Fruit fly (Drosophila melanogaster) whole organism, embryonic: ENCODE results near the gene mld.
A peak's percentile ranks its signal among the peaks of the same experiment; 100 is the strongest.

Source experiments
- Ada2b ChIP-seq: fragments of 200-800 bp; sonication (Bioruptor generic); IDR thresholded peaks from 2 replicates; pipeline ENCODE4 v1.3.6; 2022; ENCODE audit warnings: missing biosample characterization, missing genetic modification characterization
- Adf1 ChIP-seq: fragments of 200-800 bp; sonication (Bioruptor generic); IDR thresholded peaks from 2 replicates; pipeline ENCODE4 v1.3.6; 2022; ENCODE audit warnings: missing biosample characterization, missing genetic modification characterization
- Aef1 ChIP-seq: fragments of 200-800 bp; sonication (Bioruptor generic); IDR thresholded peaks from 3 replicates; pipeline ENCODE4 v1.3.6; 2022; ENCODE audit warnings: missing biosample characterization, missing genetic modification characterization
- Bdp1 ChIP-seq: fragments of 200-800 bp; sonication (Bioruptor generic); optimal IDR thresholded peaks from 3 replicates; lab custom pipeline; 2016; ENCODE audit warnings: missing biosample characterization, missing genetic modification characterization
- CG13123 ChIP-seq: fragments of 200-800 bp; sonication (Bioruptor generic); optimal IDR thresholded peaks from 2 replicates; lab custom pipeline; 2016; ENCODE audit warnings: missing biosample characterization, missing genetic modification characterization
- CG13287 ChIP-seq: fragments of 200-800 bp; sonication (Bioruptor generic); IDR thresholded peaks from 2 replicates; pipeline ENCODE4 v1.3.6; 2022; ENCODE audit warnings: missing biosample characterization, missing genetic modification characterization; ENCODE audit not compliant: partially characterized antibody
- CG14050 ChIP-seq: fragments of 200-800 bp; sonication (Bioruptor generic); IDR thresholded peaks from 3 replicates; pipeline ENCODE4 v1.3.6; 2022; ENCODE audit warnings: missing biosample characterization, missing genetic modification characterization
- CG1647 ChIP-seq: fragments of 200-800 bp; sonication (Bioruptor generic); optimal IDR thresholded peaks from 3 replicates; lab custom pipeline; 2016; ENCODE audit warnings: missing biosample characterization, missing genetic modification characterization
- CG16815 ChIP-seq: fragments of 200-800 bp; sonication (Bioruptor generic); optimal IDR thresholded peaks from 3 replicates; lab custom pipeline; 2017; ENCODE audit warnings: missing biosample characterization, mild to moderate bottlenecking, missing genetic modification characterization
- CG17912 ChIP-seq: fragments of 200-800 bp; sonication (Bioruptor generic); optimal IDR thresholded peaks from 2 replicates; lab custom pipeline; 2018; ENCODE audit warnings: missing biosample characterization, mild to moderate bottlenecking, missing genetic modification characterization
- CG1832 ChIP-seq: fragments of 200-800 bp; sonication (Bioruptor generic); optimal IDR thresholded peaks from 2 replicates; lab custom pipeline; 2017; ENCODE audit warnings: missing biosample characterization, mild to moderate bottlenecking, missing genetic modification characterization, inconsistent platforms
- CG18599 ChIP-seq: fragments of 200-800 bp; sonication (Bioruptor generic); optimal IDR thresholded peaks from 3 replicates; lab custom pipeline; 2017; ENCODE audit warnings: missing biosample characterization, missing genetic modification characterization, mild to moderate bottlenecking, moderate library complexity, missing genetic modification reagents
- CG31441 ChIP-seq: fragments of 200-800 bp; sonication (Bioruptor generic); IDR thresholded peaks from 2 replicates; pipeline ENCODE4 v1.3.6; 2022; ENCODE audit warnings: missing biosample characterization, missing genetic modification characterization
- CG32772 ChIP-seq: fragments of 200-800 bp; sonication (Bioruptor generic); IDR thresholded peaks from 2 replicates; pipeline ENCODE4 v1.3.6; 2022; ENCODE audit warnings: missing biosample characterization, missing genetic modification characterization
- CG5953 ChIP-seq: fragments of 200-800 bp; sonication (Bioruptor generic); IDR thresholded peaks from 2 replicates; pipeline ENCODE4 v1.3.6; 2022; ENCODE audit warnings: missing biosample characterization, missing genetic modification characterization
- CG6765 ChIP-seq: fragments of 200-800 bp; sonication (Bioruptor generic); optimal IDR thresholded peaks from 3 replicates; lab custom pipeline; 2017; ENCODE audit warnings: missing biosample characterization, mild to moderate bottlenecking, missing genetic modification characterization
- CG6854 ChIP-seq: fragments of 200-800 bp; sonication (Bioruptor generic); optimal IDR thresholded peaks from 3 replicates; lab custom pipeline; 2017; ENCODE audit warnings: missing biosample characterization, mild to moderate bottlenecking, missing genetic modification characterization
- CG7745 ChIP-seq: fragments of 200-800 bp; sonication (Bioruptor generic); optimal IDR thresholded peaks from 2 replicates; lab custom pipeline; 2018; ENCODE audit warnings: missing biosample characterization, mild to moderate bottlenecking, missing genetic modification characterization, moderate library complexity
- CG8765 ChIP-seq: fragments of 200-800 bp; sonication (Bioruptor generic); IDR thresholded peaks from 2 replicates; pipeline ENCODE4 v1.3.6; 2022; ENCODE audit warnings: missing biosample characterization, missing genetic modification characterization
- CG9932 ChIP-seq: fragments of 200-800 bp; sonication (Bioruptor generic); IDR thresholded peaks from 2 replicates; pipeline ENCODE4 v1.3.6; 2022; ENCODE audit warnings: missing biosample characterization, missing genetic modification characterization
- Dbx ChIP-seq: fragments of 200-800 bp; sonication (Bioruptor generic); IDR thresholded peaks from 3 replicates; pipeline ENCODE4 v1.3.6; 2022; ENCODE audit warnings: missing biosample characterization, missing genetic modification characterization
- Dip3 ChIP-seq: fragments of 200-800 bp; sonication (Bioruptor generic); optimal IDR thresholded peaks from 3 replicates; lab custom pipeline; 2016; ENCODE audit warnings: missing biosample characterization, missing genetic modification characterization
- Dp ChIP-seq: fragments of 200-800 bp; sonication (Bioruptor generic); optimal IDR thresholded peaks from 2 replicates; lab custom pipeline; 2018; ENCODE audit warnings: missing biosample characterization, mild to moderate bottlenecking, missing genetic modification characterization, moderate library complexity
- E2f2 ChIP-seq: fragments of 200-800 bp; sonication (Bioruptor generic); IDR thresholded peaks from 2 replicates; pipeline ENCODE4 v1.3.6; 2022; ENCODE audit warnings: missing biosample characterization, missing genetic modification characterization
- Fer1 ChIP-seq: fragments of 200-800 bp; sonication (Bioruptor generic); optimal IDR thresholded peaks from 2 replicates; lab custom pipeline; 2017; ENCODE audit warnings: missing biosample characterization, mild to moderate bottlenecking, missing genetic modification characterization
- Hey ChIP-seq: fragments of 200-800 bp; sonication (Bioruptor generic); optimal IDR thresholded peaks from 3 replicates; lab custom pipeline; 2018; ENCODE audit warnings: missing biosample characterization, mild to moderate bottlenecking, missing genetic modification characterization
- HmgZ ChIP-seq: fragments of 200-800 bp; sonication (Bioruptor generic); optimal IDR thresholded peaks from 2 replicates; lab custom pipeline; 2018; ENCODE audit warnings: missing biosample characterization, mild to moderate bottlenecking, missing genetic modification characterization
- Hmr ChIP-seq: fragments of 200-800 bp; sonication (Bioruptor generic); optimal IDR thresholded peaks from 3 replicates; lab custom pipeline; 2017; ENCODE audit warnings: mild to moderate bottlenecking, missing biosample characterization, missing genetic modification reagents, missing genetic modification characterization
- MESR4 ChIP-seq: fragments of 200-800 bp; sonication (Bioruptor generic); optimal IDR thresholded peaks from 2 replicates; lab custom pipeline; 2018; ENCODE audit warnings: missing biosample characterization, mild to moderate bottlenecking, missing genetic modification characterization, moderate library complexity
- NC2α ChIP-seq: fragments of 200-800 bp; sonication (Bioruptor generic); optimal IDR thresholded peaks from 2 replicates; lab custom pipeline; 2016; ENCODE audit warnings: missing biosample characterization, missing genetic modification characterization
- NFAT ChIP-seq: fragments of 200-800 bp; sonication (Bioruptor generic); IDR thresholded peaks from 2 replicates; pipeline ENCODE4 v1.3.6; 2022; ENCODE audit warnings: missing biosample characterization, missing genetic modification characterization
- Oaz ChIP-seq: fragments of 200-800 bp; sonication (Bioruptor generic); IDR thresholded peaks from 2 replicates; pipeline ENCODE4 v1.3.6; 2022; ENCODE audit warnings: missing biosample characterization, missing genetic modification characterization
- Ravus ChIP-seq: fragments of 200-800 bp; sonication (Bioruptor generic); IDR thresholded peaks from 2 replicates; pipeline ENCODE4 v1.3.6; 2022; ENCODE audit warnings: missing biosample characterization, missing genetic modification characterization
- YL-1 ChIP-seq: fragments of 200-800 bp; sonication (Bioruptor generic); optimal IDR thresholded peaks from 3 replicates; lab custom pipeline; 2017; ENCODE audit warnings: missing biosample characterization, mild to moderate bottlenecking, missing genetic modification characterization
- bsh ChIP-seq, 2 experiments: fragments of 200-800 bp; sonication (Bioruptor generic); optimal IDR thresholded peaks; 2 replicates each; lab custom pipeline; 2017 to 2018; ENCODE audit warnings: mild to moderate bottlenecking in 2 of 2, missing biosample characterization in 2 of 2, missing genetic modification characterization in 2 of 2, moderate library complexity in 1 of 2
- cad ChIP-seq: fragments of >200 bp; optimal IDR thresholded peaks from 2 replicates; lab custom pipeline; 2017; ENCODE audit warnings: missing biosample characterization, missing genetic modification characterization
- cg ChIP-seq: fragments of 200-800 bp; sonication (Bioruptor generic); optimal IDR thresholded peaks from 3 replicates; lab custom pipeline; 2019; ENCODE audit warnings: missing biosample characterization, mild to moderate bottlenecking, missing genetic modification characterization, moderate library complexity
- crp ChIP-seq, 2 experiments: fragments of 200-800 bp; sonication (Bioruptor generic); optimal IDR thresholded peaks; 2 replicates in 1 of 2; 3 replicates in 1 of 2; lab custom pipeline; 2017; ENCODE audit warnings: missing biosample characterization in 2 of 2, missing genetic modification characterization in 2 of 2, mild to moderate bottlenecking in 1 of 2, moderate library complexity in 1 of 2
- fd3F ChIP-seq: fragments of 200-800 bp; sonication (Bioruptor generic); optimal IDR thresholded peaks from 2 replicates; lab custom pipeline; 2018; ENCODE audit warnings: missing biosample characterization, mild to moderate bottlenecking, missing genetic modification characterization, moderate library complexity
- hkb ChIP-seq, 2 experiments: fragments of 200-800 bp in 1 of 2; fragments of >200 bp in 1 of 2; sonication (Bioruptor generic) in 1 of 2; IDR thresholded peaks in 1 of 2; optimal IDR thresholded peaks in 1 of 2; 2 replicates each; pipeline versions ENCODE4 v1.3.6 to Lab custom; 2017 to 2022; ENCODE audit warnings: missing biosample characterization in 1 of 2, missing genetic modification characterization in 1 of 2
- nom ChIP-seq: fragments of 200-800 bp; sonication (Bioruptor generic); optimal IDR thresholded peaks from 2 replicates; lab custom pipeline; 2017; ENCODE audit warnings: missing biosample characterization, missing genetic modification characterization, mild to moderate bottlenecking, moderate library complexity, missing genetic modification reagents
- onecut ChIP-seq: fragments of 200-800 bp; sonication (Bioruptor generic); IDR thresholded peaks from 2 replicates; pipeline ENCODE4 v1.3.6; 2022; ENCODE audit warnings: missing biosample characterization, missing genetic modification characterization
- ranshi ChIP-seq: fragments of 200-800 bp; sonication (Bioruptor generic); IDR thresholded peaks from 2 replicates; pipeline ENCODE4 v1.3.6; 2022; ENCODE audit warnings: missing biosample characterization, missing genetic modification characterization
- rib ChIP-seq: fragments of 200-800 bp; sonication (Bioruptor generic); IDR thresholded peaks from 2 replicates; pipeline ENCODE4 v1.3.6; 2022; ENCODE audit warnings: missing biosample characterization, missing genetic modification characterization
- row ChIP-seq: fragments of 200-800 bp; sonication (Bioruptor generic); IDR thresholded peaks from 3 replicates; pipeline ENCODE4 v1.3.6; 2022; ENCODE audit warnings: missing biosample characterization, missing genetic modification characterization
- tgo ChIP-seq: fragments of 200-800 bp; sonication (Bioruptor generic); IDR thresholded peaks from 3 replicates; pipeline ENCODE4 v1.3.6; 2022; ENCODE audit warnings: missing biosample characterization, missing genetic modification characterization
- unc-4 ChIP-seq: fragments of 200-800 bp; sonication (Bioruptor generic); IDR thresholded peaks from 2 replicates; pipeline ENCODE4 v1.3.6; 2022; ENCODE audit warnings: missing biosample characterization, missing genetic modification characterization; ENCODE audit not compliant: partially characterized antibody
- z ChIP-seq: fragments of 200-800 bp; sonication (Bioruptor generic); IDR thresholded peaks from 3 replicates; pipeline ENCODE4 v1.3.6; 2022; ENCODE audit warnings: missing biosample characterization, missing genetic modification characterization

Gene mld

DNA sequence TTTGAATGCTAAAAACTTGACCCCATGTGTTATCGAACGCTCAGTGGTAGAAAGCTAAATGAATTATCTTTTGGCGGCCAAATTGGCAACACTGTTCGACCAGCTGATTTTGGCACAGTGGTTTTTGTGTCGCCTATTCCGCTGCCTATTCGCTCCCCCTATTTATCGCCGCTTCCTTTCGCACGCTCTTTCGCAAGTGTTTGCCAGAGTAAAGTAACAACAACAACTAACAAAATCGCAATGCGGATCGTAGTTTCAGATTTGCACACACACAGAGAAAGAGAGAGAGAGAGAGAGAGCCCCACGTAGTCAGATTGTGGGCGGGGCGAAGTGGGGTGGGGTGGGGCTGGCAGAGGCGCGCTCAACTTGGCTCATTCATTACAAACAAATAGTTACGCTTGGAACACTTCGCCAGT is 65.6 kb downstream of the mld start (continued):
- TF ChIP-seq Bdp1, result no peak
- TF ChIP-seq CG1647 (GFP tag; lab: Kevin White, UChicago), result no peak
- TF ChIP-seq CG6765 (GFP tag; lab: Kevin White, UChicago), result peak; percentile 8
- no peak for TF ChIP-seq CG17912 (GFP tag; lab: Kevin White, UChicago)
- TF ChIP-seq Dip3 (GFP tag; lab: Kevin White, UChicago), result no peak
- TF ChIP-seq Adf1 (GFP tag; lab: Robert Waterston, UW), result peak; percentile 62
- peak; percentile 61 for TF ChIP-seq cg (GFP tag; lab: Kevin White, UChicago)
- TF ChIP-seq NFAT, result peak; percentile 12; the same call in 1 of the 2 replicates
- no peak for TF ChIP-seq CG32772 (GFP tag; lab: Robert Waterston, UW)
- TF ChIP-seq Fer1 (GFP tag; lab: Kevin White, UChicago), result peak; percentile 66
- TF ChIP-seq hkb (optimal IDR thresholded peaks at IDR 0.05; lab: Kevin White, UChicago), result no peak
- 0 out of 2 replicates have a peak, but pooled peaks have one; percentile 16 for TF ChIP-seq hkb (GFP tag; IDR thresholded peaks at IDR 0.05; lab: Robert Waterston, UW)
- TF ChIP-seq MESR4 (GFP tag; lab: Kevin White, UChicago), result peak; percentile 8
- TF ChIP-seq Hmr (GFP tag; lab: Kevin White, UChicago), result peak; percentile 26
- peak; percentile 80 for TF ChIP-seq rib (GFP tag; lab: Robert Waterston, UW)
- peak; percentile 19; the same call in 1 of the 2 replicates for TF ChIP-seq CG9932 (GFP tag; lab: Robert Waterston, UW)
- TF ChIP-seq ranshi (GFP tag; lab: Robert Waterston, UW), result 0 out of 2 replicates have a peak, but pooled peaks have one; percentile 16
- no peak for TF ChIP-seq fd3F (GFP tag; lab: Kevin White, UChicago)
- no peak for TF ChIP-seq Ada2b (GFP tag; lab: Robert Waterston, UW)
- TF ChIP-seq bsh (GFP tag; optimal IDR thresholded peaks at IDR 0.05; lab: Kevin White, UChicago), result peak in 1 of 2 experiments; percentile 63
- no peak for TF ChIP-seq CG31441 (GFP tag; lab: Robert Waterston, UW)
- TF ChIP-seq CG1832 (GFP tag; lab: Kevin White, UChicago), result no peak
- no peak for TF ChIP-seq z
- TF ChIP-seq CG13123 (GFP tag; lab: Kevin White, UChicago), result no peak
- TF ChIP-seq CG8765 (GFP tag; lab: Robert Waterston, UW), result no peak
- TF ChIP-seq CG5953 (GFP tag; lab: Robert Waterston, UW), result no peak
- peak; percentile 5 for TF ChIP-seq YL-1 (GFP tag; lab: Kevin White, UChicago)
- 0 out of 2 replicates have a peak, but pooled peaks have one; percentile 28 for TF ChIP-seq unc-4 (GFP tag; lab: Robert Waterston, UW)
- peak; percentile 11 for TF ChIP-seq Dp (GFP tag; lab: Kevin White, UChicago)
- no peak for TF ChIP-seq Ravus (GFP tag; lab: Robert Waterston, UW)
- peak; percentile 55 for TF ChIP-seq CG13287
- no peak for TF ChIP-seq tgo (GFP tag; lab: Robert Waterston, UW)
- TF ChIP-seq CG18599 (GFP tag; lab: Kevin White, UChicago), result peak; percentile 47
- TF ChIP-seq HmgZ, result peak; percentile 7
- no peak for TF ChIP-seq Hey (tag; lab: Kevin White, UChicago)
- no peak for TF ChIP-seq Aef1
- no peak for TF ChIP-seq cad (GFP tag; lab: Kevin White, UChicago)
- TF ChIP-seq nom (GFP tag; lab: Kevin White, UChicago), result peak; percentile 75
- TF ChIP-seq NC2α, result no peak
- TF ChIP-seq CG14050 (GFP tag; lab: Robert Waterston, UW), result no peak
- peak in 1 of 2 experiments; percentile 81 for TF ChIP-seq crp (GFP tag; optimal IDR thresholded peaks at IDR 0.05; lab: Kevin White, UChicago)
- TF ChIP-seq E2f2 (GFP tag; lab: Robert Waterston, UW), result 0 out of 2 replicates have a peak, but pooled peaks have one; percentile 25
- no peak for TF ChIP-seq CG7745
- no peak for TF ChIP-seq CG16815 (GFP tag; lab: Kevin White, UChicago)
- TF ChIP-seq Dbx, result peak; percentile 61; the same call in 2 of the 3 replicates
- no peak for TF ChIP-seq Oaz
- no peak for TF ChIP-seq onecut (GFP tag; lab: Robert Waterston, UW)
- TF ChIP-seq row, result peak; percentile 63
- TF ChIP-seq CG6854, result no peak
